Worm (Caenorhabditis elegans) whole organism, L1 larva: ENCODE results near the gene Y75B8A.25.

Experiments used
- C04F5.9 ChIP-seq: sonication (generic microtip); optimal IDR thresholded peaks from 2 replicates; lab custom pipeline; 2016; ENCODE audit warnings: missing genetic modification characterization, missing compliant biosample characterization
- C16A3.4 ChIP-seq: fragments of 150-350 bp; optimal IDR thresholded peaks from 2 replicates; lab custom pipeline; 2014; ENCODE audit warnings: missing biosample characterization, missing genetic modification characterization
- C34B4.2 ChIP-seq: sonication (generic microtip); optimal IDR thresholded peaks from 2 replicates; lab custom pipeline; 2017; ENCODE audit warnings: mild to moderate bottlenecking, missing genetic modification characterization, missing compliant biosample characterization
- F16B12.6 ChIP-seq: fragments of 150-350 bp; optimal IDR thresholded peaks from 2 replicates; lab custom pipeline; 2014; ENCODE audit warnings: missing biosample characterization, missing genetic modification characterization
- aha-1 ChIP-seq: fragments of 150-350 bp; optimal IDR thresholded peaks from 2 replicates; lab custom pipeline; 2014; ENCODE audit warnings: missing biosample characterization, missing genetic modification characterization
- ama-1 ChIP-seq: fragments of 150-350 bp; optimal IDR thresholded peaks from 2 replicates; lab custom pipeline; 2014
- ceh-8 ChIP-seq: fragments of 200-800 bp; sonication (Bioruptor generic); optimal IDR thresholded peaks from 2 replicates; lab custom pipeline; 2018; ENCODE audit warnings: mild to moderate bottlenecking, missing genetic modification characterization, moderate library complexity, missing compliant biosample characterization
- ceh-88 ChIP-seq: fragments of 200-800 bp; sonication (Bioruptor generic); IDR thresholded peaks from 2 replicates; pipeline ENCODE4 v1.3.6; 2022; ENCODE audit warnings: missing genetic modification characterization, missing compliant biosample characterization
- ceh-90 ChIP-seq: sonication (generic microtip); optimal IDR thresholded peaks from 2 replicates; lab custom pipeline; 2016; ENCODE audit warnings: missing genetic modification characterization, missing compliant biosample characterization
- dpl-1 ChIP-seq, 3 experiments: fragments of 150-350 bp in 2 of 3; sonication (generic microtip) in 1 of 3; optimal IDR thresholded peaks; 2 replicates each; lab custom pipeline; 2014 to 2017; ENCODE audit warnings: missing biosample characterization in 3 of 3, missing genetic modification characterization in 3 of 3, missing genetic modification reagents in 3 of 3
- efl-1 ChIP-seq, 4 experiments: fragments of 150-350 bp; optimal IDR thresholded peaks in 3 of 4; peaks in 1 of 4; 1 replicate in 1 of 4; 2 replicates in 3 of 4; lab custom pipeline; 2014; ENCODE audit warnings: missing biosample characterization in 2 of 4, missing genetic modification characterization in 2 of 4, missing genetic modification reagents in 2 of 4
- elt-3 ChIP-seq, 6 experiments: fragments of 150-350 bp in 1 of 6; sonication (generic microtip); optimal IDR thresholded peaks; 2 replicates each; lab custom pipeline; 2017 to 2018; ENCODE audit warnings: missing biosample characterization in 6 of 6, missing genetic modification characterization in 6 of 6, inconsistent platforms in 1 of 6
- ets-5 ChIP-seq: fragments of 200-800 bp; sonication (Bioruptor generic); IDR thresholded peaks from 2 replicates; pipeline ENCODE4 v1.3.6; 2022; ENCODE audit warnings: missing genetic modification characterization, missing compliant biosample characterization
- fkh-10 ChIP-seq: sonication (generic microtip); optimal IDR thresholded peaks from 2 replicates; lab custom pipeline; 2017; ENCODE audit warnings: missing biosample characterization, missing genetic modification reagents, missing genetic modification characterization
- fkh-4 ChIP-seq: sonication (generic microtip); optimal IDR thresholded peaks from 2 replicates; lab custom pipeline; 2016; ENCODE audit warnings: missing compliant biosample characterization, missing genetic modification characterization, borderline replicate concordance
- fkh-8 ChIP-seq: sonication (generic microtip); optimal IDR thresholded peaks from 2 replicates; lab custom pipeline; 2016; ENCODE audit warnings: mild to moderate bottlenecking, missing genetic modification characterization, missing compliant biosample characterization
- fos-1 ChIP-seq: fragments of 150-350 bp; optimal IDR thresholded peaks from 2 replicates; lab custom pipeline; 2014; ENCODE audit warnings: missing biosample characterization, missing genetic modification characterization
- hlh-17 ChIP-seq: fragments of 200-800 bp; sonication (Bioruptor generic); optimal IDR thresholded peaks from 2 replicates; lab custom pipeline; 2018; ENCODE audit warnings: missing genetic modification characterization, mild to moderate bottlenecking, missing compliant biosample characterization, moderate library complexity, borderline replicate concordance
- hlh-4 ChIP-seq: sonication (generic microtip); optimal IDR thresholded peaks from 2 replicates; lab custom pipeline; 2016; ENCODE audit warnings: mild to moderate bottlenecking, missing genetic modification characterization, missing compliant biosample characterization
- jun-1 ChIP-seq: fragments of 150-350 bp; optimal IDR thresholded peaks from 2 replicates; lab custom pipeline; 2014; ENCODE audit warnings: missing biosample characterization, missing genetic modification reagents, missing genetic modification characterization
- lin-13 ChIP-seq: fragments of 150-350 bp; optimal IDR thresholded peaks from 2 replicates; lab custom pipeline; 2014; ENCODE audit warnings: missing biosample characterization, missing genetic modification reagents, missing genetic modification characterization
- lin-14 ChIP-seq: fragments of 200-800 bp; sonication (Bioruptor generic); optimal IDR thresholded peaks from 2 replicates; lab custom pipeline; 2018; ENCODE audit warnings: mild to moderate bottlenecking, missing genetic modification characterization, moderate library complexity, missing compliant biosample characterization
- lin-15B ChIP-seq: fragments of 150-350 bp; sonication (generic microtip); optimal IDR thresholded peaks from 3 replicates; lab custom pipeline; 2014; ENCODE audit warnings: missing biosample characterization, missing genetic modification characterization
- lin-35 ChIP-seq, 2 experiments: fragments of 150-350 bp; optimal IDR thresholded peaks; 2 replicates each; lab custom pipeline; 2014; ENCODE audit warnings: missing biosample characterization in 2 of 2, missing genetic modification characterization in 2 of 2, missing genetic modification reagents in 2 of 2
- lsy-2 ChIP-seq, 2 experiments: fragments of 150-350 bp; optimal IDR thresholded peaks; 2 replicates each; lab custom pipeline; 2014; ENCODE audit warnings: missing biosample characterization in 2 of 2, missing genetic modification characterization in 2 of 2
- mab-9 ChIP-seq: fragments of 200-800 bp; sonication (Bioruptor generic); IDR thresholded peaks from 2 replicates; pipeline ENCODE4 v1.3.6; 2022; ENCODE audit warnings: missing genetic modification reagents, missing genetic modification characterization, missing compliant biosample characterization
- mef-2 ChIP-seq: fragments of 150-350 bp; optimal IDR thresholded peaks from 2 replicates; lab custom pipeline; 2014; ENCODE audit warnings: missing biosample characterization, missing genetic modification characterization
- mep-1 ChIP-seq: fragments of 150-350 bp; optimal IDR thresholded peaks from 2 replicates; lab custom pipeline; 2014; ENCODE audit warnings: missing biosample characterization, missing genetic modification characterization
- nhr-11 ChIP-seq: fragments of 150-350 bp; optimal IDR thresholded peaks from 2 replicates; lab custom pipeline; 2014; ENCODE audit warnings: missing biosample characterization, missing genetic modification characterization
- nhr-19 ChIP-seq: fragments of 200-800 bp; sonication (Bioruptor generic); conservative IDR thresholded peaks from 2 replicates; pipeline ENCODE4 v1.3.6; 2022; ENCODE audit warnings: missing genetic modification characterization, missing compliant biosample characterization
- nhr-84 ChIP-seq: sonication (generic microtip); optimal IDR thresholded peaks from 2 replicates; lab custom pipeline; 2017; ENCODE audit warnings: missing biosample characterization, missing genetic modification characterization
- nhr-90 ChIP-seq: sonication (generic microtip); optimal IDR thresholded peaks from 2 replicates; lab custom pipeline; 2016; ENCODE audit warnings: mild to moderate bottlenecking, missing genetic modification characterization, missing compliant biosample characterization; ENCODE audit not compliant: poor library complexity
- pax-3 ChIP-seq: fragments of 200-800 bp; sonication (Bioruptor generic); optimal IDR thresholded peaks from 2 replicates; lab custom pipeline; 2018; ENCODE audit warnings: mild to moderate bottlenecking, missing genetic modification characterization, moderate library complexity, missing compliant biosample characterization
- rnt-1 ChIP-seq: sonication (generic microtip); optimal IDR thresholded peaks from 2 replicates; lab custom pipeline; 2016; ENCODE audit warnings: mild to moderate bottlenecking, missing genetic modification characterization, moderate library complexity, missing compliant biosample characterization
- skn-1 ChIP-seq: fragments of 150-350 bp; optimal IDR thresholded peaks from 2 replicates; lab custom pipeline; 2014; ENCODE audit warnings: missing biosample characterization, missing genetic modification characterization
- snpc-4 ChIP-seq: fragments of 150-350 bp; optimal IDR thresholded peaks from 2 replicates; lab custom pipeline; 2014; ENCODE audit warnings: missing biosample characterization, missing genetic modification characterization
- snu-23 ChIP-seq: sonication (generic microtip); optimal IDR thresholded peaks from 2 replicates; lab custom pipeline; 2016; ENCODE audit warnings: missing genetic modification characterization, missing compliant biosample characterization
- sptf-1 ChIP-seq: fragments of 150-350 bp; optimal IDR thresholded peaks from 2 replicates; lab custom pipeline; 2014; ENCODE audit warnings: missing biosample characterization, missing genetic modification characterization
- sup-37 ChIP-seq: fragments of 200-800 bp; sonication (Bioruptor generic); optimal IDR thresholded peaks from 2 replicates; lab custom pipeline; 2018; ENCODE audit warnings: mild to moderate bottlenecking, missing genetic modification characterization, missing compliant biosample characterization
- swsn-7 ChIP-seq: sonication (generic microtip); optimal IDR thresholded peaks from 2 replicates; lab custom pipeline; 2016; ENCODE audit warnings: missing genetic modification characterization, missing compliant biosample characterization
- unc-30 ChIP-seq: sonication (generic microtip); optimal IDR thresholded peaks from 2 replicates; lab custom pipeline; 2017; ENCODE audit warnings: missing biosample characterization, missing genetic modification characterization
- unc-62 ChIP-seq: fragments of 150-350 bp; optimal IDR thresholded peaks from 2 replicates; lab custom pipeline; 2014; ENCODE audit warnings: missing biosample characterization, missing genetic modification reagents, missing genetic modification characterization
- vab-15 ChIP-seq: sonication (generic microtip); optimal IDR thresholded peaks from 2 replicates; lab custom pipeline; 2017; ENCODE audit warnings: missing genotype, mild to moderate bottlenecking, missing genetic modification characterization, missing compliant biosample characterization
- xbp-1 ChIP-seq: sonication (generic microtip); optimal IDR thresholded peaks from 2 replicates; lab custom pipeline; 2016; ENCODE audit warnings: missing genetic modification characterization, missing compliant biosample characterization
- zag-1 ChIP-seq: fragments of 150-350 bp; optimal IDR thresholded peaks from 2 replicates; lab custom pipeline; 2014; ENCODE audit warnings: missing biosample characterization, missing genetic modification characterization
- zip-4 ChIP-seq: fragments of 200-800 bp; sonication (Bioruptor generic); optimal IDR thresholded peaks from 2 replicates; lab custom pipeline; 2018; ENCODE audit warnings: mild to moderate bottlenecking, missing genetic modification characterization, moderate library complexity, missing compliant biosample characterization
- ztf-11 ChIP-seq, 2 experiments: sonication (generic microtip); optimal IDR thresholded peaks; 2 replicates each; lab custom pipeline; 2016 to 2017; ENCODE audit warnings: missing genetic modification characterization in 2 of 2, missing biosample characterization in 1 of 2, missing compliant biosample characterization in 1 of 2

Y75B8A.25 gene

DNA sequence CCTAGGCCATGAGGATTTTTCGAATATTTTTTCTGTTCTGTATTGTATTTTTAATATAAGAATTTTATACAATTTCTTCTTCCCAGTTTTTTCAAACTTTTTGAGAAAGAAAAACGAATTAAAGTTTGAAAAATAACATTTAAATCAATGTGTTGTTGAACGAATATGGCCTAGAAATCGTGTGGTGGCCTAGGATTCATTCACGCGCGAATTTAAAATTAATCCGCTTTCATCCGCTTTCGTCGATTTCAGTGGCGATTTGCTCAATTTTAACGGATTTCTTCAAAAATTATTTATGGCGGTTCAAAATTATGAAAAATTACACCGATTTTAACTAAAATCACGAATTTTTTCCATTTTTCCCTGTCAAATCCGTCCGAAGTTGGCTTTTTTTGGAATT, 26.5 kb upstream of the Y75B8A.25 start:
- TF ChIP-seq rnt-1 (tag; lab: Kevin White, UChicago) = peak; percentile 26
- no peak for TF ChIP-seq snu-23 (GFP tag; lab: Kevin White, UChicago)
- peak in 2 of 3 experiments; percentile 3 to 42 for TF ChIP-seq dpl-1 (GFP tag; optimal IDR thresholded peaks at IDR 0.05; lab: Kevin White, UChicago)
- no peak for TF ChIP-seq fos-1 (tag; lab: Kevin White, UChicago)
- no peak for TF ChIP-seq aha-1 (tag; lab: Kevin White, UChicago)
- TF ChIP-seq ceh-88 (GFP tag; lab: Robert Waterston, UW) = no peak
- TF ChIP-seq F16B12.6 (tag; lab: Kevin White, UChicago) = no peak
- peak; percentile 7 to 59 for TF ChIP-seq efl-1 (optimal IDR thresholded peaks at IDR 0.05; lab: Kevin White, UChicago)
- TF ChIP-seq efl-1 (GFP tag; optimal IDR thresholded peaks at IDR 0.05 in 1 of 2; lab: Kevin White, UChicago) = peak; percentile 52 to 88
- no peak for TF ChIP-seq C16A3.4 (tag; lab: Kevin White, UChicago)
- no peak for TF ChIP-seq lin-14 (GFP tag; lab: Kevin White, UChicago)
- no peak for TF ChIP-seq hlh-17 (GFP tag; lab: Kevin White, UChicago)
- no peak for TF ChIP-seq hlh-4 (tag; lab: Kevin White, UChicago)
- TF ChIP-seq fkh-4 (tag; lab: Kevin White, UChicago) = no peak
- TF ChIP-seq jun-1 = no peak
- no peak for TF ChIP-seq fkh-10 (GFP tag; lab: Kevin White, UChicago)
- TF ChIP-seq pax-3 (tag; lab: Kevin White, UChicago) = no peak
- TF ChIP-seq nhr-84 (tag; lab: Kevin White, UChicago) = no peak
- no peak for TF ChIP-seq ets-5 (GFP tag; lab: Robert Waterston, UW)
- TF ChIP-seq sptf-1 (tag; lab: Kevin White, UChicago) = no peak
- peak; percentile 58 for TF ChIP-seq ceh-90
- no peak for TF ChIP-seq C34B4.2 (tag; lab: Kevin White, UChicago)
- no peak for TF ChIP-seq lin-13 (GFP tag; lab: Kevin White, UChicago)
- no peak for TF ChIP-seq unc-30 (tag; lab: Kevin White, UChicago)
- no peak for TF ChIP-seq elt-3 (tag; optimal IDR thresholded peaks at IDR 0.05; lab: Kevin White, UChicago)
- TF ChIP-seq lin-35 (GFP tag; optimal IDR thresholded peaks at IDR 0.05; lab: Kevin White, UChicago) = peak in 1 of 2 experiments; percentile 5
- no peak for TF ChIP-seq vab-15
- TF ChIP-seq zip-4 (GFP tag; lab: Kevin White, UChicago) = no peak
- TF ChIP-seq ama-1 (lab: Kevin White, UChicago) = no peak
- TF ChIP-seq unc-62 (GFP tag; lab: Kevin White, UChicago) = no peak
- TF ChIP-seq xbp-1 (tag; lab: Kevin White, UChicago) = no peak
- TF ChIP-seq mep-1 (tag; lab: Kevin White, UChicago) = no peak

ce11 chrIII:12250114-12250792, 23.6 kb upstream of the Y75B8A.25 start, which contains the start of the genes tim-1 and Y75B8A.23:
Gene tim-1, minus strand, starts transcription at chrIII:12250164.
Gene Y75B8A.23, plus strand, starts transcription at chrIII:12250660.
- TF ChIP-seq ztf-11 (tag; optimal IDR thresholded peaks at IDR 0.05; lab: Kevin White, UChicago) (peak in 1 of 2 experiments; percentile 91), fkh-8 (peak; percentile 97), xbp-1 (tag; lab: Kevin White, UChicago) (peak; percentile 96), lsy-2 (tag; optimal IDR thresholded peaks at IDR 0.05; lab: Kevin White, UChicago) (peak; percentile 93 to 95), sup-37 (GFP tag; lab: Kevin White, UChicago) (peak; percentile 91), C04F5.9 (peak; percentile 89), ceh-8 (GFP tag; lab: Kevin White, UChicago) (peak; percentile 84), nhr-19 (GFP tag; lab: Robert Waterston, UW) (peak; percentile 97), F16B12.6 (tag; lab: Kevin White, UChicago) (peak; percentile 86), snpc-4 (peak; percentile 100), zag-1 (tag; lab: Kevin White, UChicago) (peak; percentile 40), fkh-4 (tag; lab: Kevin White, UChicago) (peak; percentile 73), nhr-90 (peak; percentile 99), mab-9 (GFP tag; lab: Robert Waterston, UW) (peak; percentile 76), ceh-88 (GFP tag; lab: Robert Waterston, UW) (peak; percentile 85), nhr-11 (peak; percentile 63), mef-2 (peak; percentile 86), swsn-7 (peak; percentile 97), lin-15B (peak; percentile 87), skn-1 (peak; percentile 88), efl-1 (optimal IDR thresholded peaks at IDR 0.05; lab: Kevin White, UChicago) (peak; percentile 98), efl-1 (GFP tag; optimal IDR thresholded peaks at IDR 0.05 in 1 of 2; lab: Kevin White, UChicago) (peak; percentile 95 to 100), ama-1 (lab: Kevin White, UChicago) (peak; percentile 99), sptf-1 (tag; lab: Kevin White, UChicago) (peak; percentile 38), vab-15 (peak; percentile 88), C16A3.4 (tag; lab: Kevin White, UChicago) (peak; percentile 83), elt-3 (tag; optimal IDR thresholded peaks at IDR 0.05; lab: Kevin White, UChicago) (peak in 5 of 6 experiments; percentile 8 to 95 (median 80)), aha-1 (tag; lab: Kevin White, UChicago) (peak; percentile 67), ets-5 (GFP tag; lab: Robert Waterston, UW) (no peak)
